Fruit fly (Drosophila melanogaster) Kc167 (cell line): ENCODE results near the gene rempA.

Source experiments
- Myc ChIP-seq: fragments of >200 bp; optimal IDR thresholded peaks from 2 replicates; lab custom pipeline; 2017; ENCODE audit warnings: missing external identifiers
- Sin3A ChIP-seq: fragments of >200 bp; optimal IDR thresholded peaks from 2 replicates; lab custom pipeline; 2018; ENCODE audit warnings: missing external identifiers
- h ChIP-seq: fragments of >200 bp; optimal IDR thresholded peaks from 3 replicates; lab custom pipeline; 2018; ENCODE audit warnings: missing external identifiers
- insv ChIP-seq: fragments of >200 bp; optimal IDR thresholded peaks from 3 replicates; lab custom pipeline; 2018; ENCODE audit warnings: missing external identifiers
- psq ChIP-seq: fragments of >200 bp; optimal IDR thresholded peaks from 2 replicates; lab custom pipeline; 2017; ENCODE audit warnings: missing external identifiers
- ttk ChIP-seq: sonication (Bioruptor generic); optimal IDR thresholded peaks from 2 replicates; lab custom pipeline; 2017; ENCODE audit warnings: missing external identifiers

The rempA gene

DNA sequence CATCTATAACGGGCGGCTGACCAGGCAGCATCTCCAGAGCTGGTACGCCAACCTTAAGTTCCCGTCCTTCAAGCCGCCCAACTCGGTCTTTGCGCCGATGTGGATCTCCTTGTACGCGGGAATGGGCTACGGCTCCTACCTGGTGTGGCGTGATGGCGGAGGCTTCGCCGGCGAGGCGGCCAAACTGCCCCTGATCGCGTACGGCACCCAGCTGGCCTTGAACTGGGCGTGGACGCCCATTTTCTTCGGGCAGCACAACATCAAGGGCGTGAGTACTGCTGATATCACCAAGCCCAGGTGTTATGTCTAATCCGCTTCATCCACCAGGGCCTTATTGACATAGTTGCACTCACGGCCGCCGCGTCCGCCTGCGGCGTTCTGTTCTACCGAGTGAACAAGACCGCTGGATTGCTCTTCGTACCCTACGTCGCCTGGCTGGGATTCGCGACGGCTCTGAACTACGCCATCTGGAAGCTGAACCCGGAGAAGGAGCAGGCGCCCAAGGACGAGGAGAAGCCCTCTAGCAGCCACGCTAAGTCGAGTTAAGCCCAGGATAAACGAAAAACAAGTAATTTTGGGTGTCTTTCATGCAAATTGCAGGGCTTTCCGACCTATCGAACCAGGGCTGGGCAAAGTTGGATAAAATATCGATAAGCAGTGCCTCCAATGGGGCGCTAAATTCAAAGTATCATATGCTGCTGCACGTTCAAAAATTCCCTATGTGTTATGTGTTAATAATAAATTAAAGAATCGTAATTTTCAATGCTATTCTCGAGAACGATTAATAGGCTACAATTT is at the start of gene rempA:
Gene rempA, minus strand, starts transcription at position 541 of the 798 bp plus-strand sequence.
- TF ChIP-seq Myc (lab: Kevin White, UChicago) (no peak), ttk (no peak), insv (lab: Kevin White, UChicago) (no peak), Sin3A (lab: Kevin White, UChicago) (no peak), psq (lab: Kevin White, UChicago) (no peak), h (lab: Kevin White, UChicago) (no peak)

DNA sequence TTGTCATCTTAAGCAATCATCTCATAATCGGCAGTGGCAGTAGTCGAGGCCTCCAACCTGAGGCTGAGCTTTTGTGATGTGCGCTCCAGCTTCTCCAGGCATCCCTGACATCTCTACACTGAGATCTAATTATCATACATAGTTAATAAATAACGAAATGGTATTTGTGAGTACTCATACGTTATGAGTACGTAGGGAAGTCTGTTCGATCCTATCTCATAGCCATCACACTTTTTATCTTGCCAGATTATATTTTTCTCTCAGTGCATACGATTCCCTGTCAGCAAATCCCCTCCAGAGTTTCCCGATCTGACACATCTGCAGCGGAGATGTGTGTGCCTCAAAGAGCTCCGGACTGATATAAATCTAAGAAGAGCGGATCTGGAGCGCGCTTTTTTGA is 49.4 kb upstream of the rempA start:
- TF ChIP-seq psq (lab: Kevin White, UChicago) = no peak

DNA sequence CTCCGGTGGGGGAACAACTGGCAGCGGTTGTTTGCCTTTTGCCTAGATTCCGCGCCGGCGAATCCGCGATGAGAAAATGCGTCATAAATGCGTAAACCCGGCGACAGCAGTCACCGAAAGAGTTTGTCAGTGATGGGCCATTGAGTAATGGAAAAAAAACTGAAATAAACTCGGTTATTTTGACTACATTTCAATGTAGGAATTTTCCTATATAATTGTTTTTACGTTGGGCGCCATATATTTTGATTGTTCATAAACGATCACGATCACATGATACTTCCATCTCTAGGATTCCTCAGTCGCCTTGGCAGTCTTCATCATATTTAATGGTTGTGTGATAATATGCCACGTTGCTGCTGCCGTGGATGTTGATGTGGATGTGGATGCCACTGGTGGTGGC is 48.0 kb upstream of the rempA start:
- TF ChIP-seq Sin3A (lab: Kevin White, UChicago) (no peak), h (lab: Kevin White, UChicago) (no peak), psq (lab: Kevin White, UChicago) (no peak), Myc (lab: Kevin White, UChicago) (no peak), insv (lab: Kevin White, UChicago) (no peak)

DNA sequence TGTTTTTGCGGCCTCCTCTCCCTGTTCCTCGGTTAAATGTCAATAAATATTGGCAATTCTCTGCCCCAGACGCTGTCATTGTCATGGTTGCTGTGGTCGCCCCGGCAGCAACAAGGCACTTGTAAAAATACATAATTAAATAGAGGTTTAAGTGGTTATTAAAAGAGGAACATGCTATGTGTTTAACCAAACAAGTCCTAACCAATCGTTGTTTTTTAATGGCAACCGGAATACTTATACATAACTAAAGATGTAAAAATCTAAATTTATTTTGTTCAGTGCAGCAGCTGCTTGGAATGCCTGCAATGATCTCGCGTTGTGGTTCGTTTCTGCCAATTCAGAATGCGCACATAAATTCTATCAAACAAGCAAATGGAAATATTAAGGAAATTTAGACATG is 46.8 kb upstream of the rempA start:
- TF ChIP-seq Myc (lab: Kevin White, UChicago) = no peak
- no peak for TF ChIP-seq h (lab: Kevin White, UChicago)
- no peak for TF ChIP-seq Sin3A (lab: Kevin White, UChicago)
- no peak for TF ChIP-seq psq (lab: Kevin White, UChicago)
- no peak for TF ChIP-seq insv (lab: Kevin White, UChicago)
- no peak for TF ChIP-seq ttk

DNA sequence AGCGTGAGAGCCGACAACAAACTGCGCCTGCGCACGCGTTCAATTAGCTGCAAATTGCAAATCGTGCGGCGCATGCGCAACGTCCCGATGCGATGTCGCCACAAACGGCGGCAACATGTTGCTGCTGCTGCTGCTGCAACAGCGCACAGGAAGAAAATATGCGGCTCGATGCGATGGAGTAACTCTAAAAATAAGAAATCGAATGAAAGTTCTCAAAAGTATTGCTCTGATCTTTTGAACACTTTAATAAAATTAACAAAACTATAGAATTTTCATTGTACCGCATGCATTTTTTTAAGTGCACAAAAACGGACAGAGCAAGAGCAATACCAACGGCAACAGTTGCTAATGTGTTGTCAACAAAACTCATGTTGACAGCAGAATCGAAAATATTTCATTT is 46.1 kb upstream of the rempA start:
- no peak for TF ChIP-seq Myc (lab: Kevin White, UChicago)
- no peak for TF ChIP-seq Sin3A (lab: Kevin White, UChicago)
- TF ChIP-seq psq (lab: Kevin White, UChicago) = no peak
- no peak for TF ChIP-seq insv (lab: Kevin White, UChicago)
- TF ChIP-seq h (lab: Kevin White, UChicago) = no peak
- no peak for TF ChIP-seq ttk

DNA sequence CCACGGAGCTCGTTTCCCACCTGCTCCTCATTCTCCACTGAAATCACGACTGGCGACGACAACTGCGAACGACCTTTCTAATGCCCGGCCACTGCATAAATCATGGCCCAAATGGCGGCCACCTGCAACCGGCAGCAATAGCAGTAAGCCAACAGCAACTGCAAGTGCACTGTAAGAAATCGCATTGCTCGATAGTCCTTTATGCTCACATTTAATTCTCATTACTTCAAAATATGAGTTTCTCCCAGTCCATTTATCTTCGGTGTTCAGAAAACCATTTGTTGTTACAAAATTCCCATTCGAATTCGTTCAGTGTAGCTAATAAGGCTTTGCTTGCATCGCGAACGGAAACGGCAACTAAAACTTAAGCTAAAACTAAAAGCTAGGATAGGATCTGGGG is 44.0 kb upstream of the rempA start:
- TF ChIP-seq Myc (lab: Kevin White, UChicago) = no peak
- TF ChIP-seq ttk = no peak

DNA sequence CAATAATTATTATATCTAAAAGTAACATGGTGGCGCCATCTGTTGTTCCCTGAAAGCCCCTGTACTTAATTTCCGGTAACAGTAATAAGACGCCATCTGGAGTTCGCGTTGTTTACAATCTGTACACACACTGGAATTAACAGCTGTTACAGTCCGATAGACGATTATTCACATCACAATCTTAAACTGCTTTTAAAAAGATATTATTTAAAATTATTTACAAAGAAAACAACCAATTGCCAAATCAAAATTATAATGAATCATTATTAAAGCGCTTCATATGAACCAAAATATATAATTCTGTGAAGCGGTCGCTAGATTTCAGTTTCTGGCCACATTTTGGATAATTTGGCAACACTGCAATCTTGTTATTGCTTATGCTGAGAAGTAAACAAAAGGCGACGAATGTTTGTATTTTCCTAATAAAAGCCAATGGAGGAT is 42.3 kb upstream of the rempA start, which contains the start of gene CG13689:
Gene CG13689, plus strand, starts transcription at position 375 of the 441 bp plus-strand sequence.
- no peak for TF ChIP-seq psq (lab: Kevin White, UChicago)
- TF ChIP-seq ttk = no peak
- no peak for TF ChIP-seq Sin3A (lab: Kevin White, UChicago)
- no peak for TF ChIP-seq insv (lab: Kevin White, UChicago)
- TF ChIP-seq h (lab: Kevin White, UChicago) = no peak
- no peak for TF ChIP-seq Myc (lab: Kevin White, UChicago)

DNA sequence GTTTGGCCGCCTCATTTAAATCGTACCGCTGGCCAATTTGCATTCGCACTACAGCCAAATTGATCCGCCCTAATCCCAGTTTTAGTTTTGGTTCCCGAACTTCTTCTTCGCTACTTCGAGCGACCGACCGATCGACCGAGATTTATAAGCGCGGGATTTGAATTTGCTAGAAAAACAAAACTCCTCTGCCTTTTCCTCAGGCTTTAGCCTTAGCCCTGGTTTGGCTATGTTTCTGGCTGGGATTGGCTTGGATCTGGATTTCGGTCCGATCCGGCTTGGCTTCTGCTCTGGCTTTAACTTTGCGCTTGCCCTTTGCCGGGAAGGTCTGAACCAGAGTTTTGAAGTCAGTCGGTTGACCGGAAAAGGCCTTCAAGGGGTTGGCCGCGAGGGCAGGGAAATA is 41.7 kb upstream of the rempA start:
- TF ChIP-seq psq (lab: Kevin White, UChicago) = no peak
- no peak for TF ChIP-seq Sin3A (lab: Kevin White, UChicago)
- TF ChIP-seq insv (lab: Kevin White, UChicago) = no peak
- no peak for TF ChIP-seq ttk
- TF ChIP-seq h (lab: Kevin White, UChicago) = no peak
- no peak for TF ChIP-seq Myc (lab: Kevin White, UChicago)

DNA sequence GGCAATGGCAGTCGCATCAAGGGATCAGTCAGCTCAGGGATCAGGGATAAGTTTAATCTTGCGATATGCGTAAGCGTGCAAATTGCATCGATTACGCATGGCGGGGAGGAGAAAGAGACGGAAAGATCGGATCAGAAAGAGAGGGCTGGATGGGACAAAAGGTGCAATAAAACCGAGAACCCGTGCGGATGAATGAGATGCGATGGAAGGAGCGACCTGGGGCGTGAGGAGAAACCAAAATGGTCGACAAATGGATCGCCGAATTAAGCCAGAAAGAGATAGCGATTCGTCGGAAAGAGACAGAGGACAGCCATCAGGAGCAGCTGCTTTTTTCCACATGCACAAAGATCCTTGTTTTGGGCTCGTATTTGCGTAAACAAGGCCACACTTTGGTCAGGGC is 37.7 kb upstream of the rempA start:
- TF ChIP-seq Myc (lab: Kevin White, UChicago) (no peak), psq (lab: Kevin White, UChicago) (no peak), h (lab: Kevin White, UChicago) (no peak), Sin3A (lab: Kevin White, UChicago) (no peak), insv (lab: Kevin White, UChicago) (no peak), ttk (no peak)

DNA sequence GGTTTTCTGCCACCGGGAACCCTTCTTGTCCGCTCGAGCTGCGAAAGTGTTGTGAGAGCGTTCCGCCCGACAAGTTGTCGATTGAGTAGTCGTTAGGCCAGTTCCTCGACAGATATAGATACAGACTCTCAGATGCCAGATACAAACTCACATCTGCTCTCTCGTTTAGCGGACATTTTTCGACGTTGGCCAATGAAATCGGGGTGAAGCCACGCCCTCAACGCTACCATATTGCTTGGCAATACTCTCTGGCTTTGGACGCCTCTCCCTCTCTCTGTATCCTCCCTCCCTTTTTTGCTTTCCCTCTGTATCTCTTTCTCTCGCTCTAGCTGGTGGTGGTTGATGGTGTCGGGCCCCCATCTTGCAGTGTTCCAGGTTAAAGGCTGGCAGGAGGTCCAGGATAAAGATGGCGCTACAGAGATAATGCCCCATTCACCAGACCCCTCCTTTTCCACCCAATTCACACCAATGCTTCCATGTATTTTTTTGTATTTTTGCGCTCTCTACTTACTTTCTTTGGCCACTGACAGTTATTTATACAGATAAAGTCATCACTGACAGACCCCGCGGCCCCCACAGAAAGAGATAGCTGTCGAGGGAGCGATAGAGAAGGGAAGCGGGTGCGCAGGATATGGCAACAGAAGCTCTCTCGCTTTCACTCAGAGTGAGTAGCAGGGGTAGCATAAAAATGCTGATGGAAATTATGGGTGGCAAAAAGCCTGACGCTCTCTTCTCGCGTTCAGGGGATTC is 34.7 kb upstream of the rempA start, which contains the start of gene Gsc:
Gene Gsc, minus strand, starts transcription at position 51 of the 750 bp plus-strand sequence.
- no peak for TF ChIP-seq Myc (lab: Kevin White, UChicago)
- TF ChIP-seq insv (lab: Kevin White, UChicago) = no peak
- TF ChIP-seq Sin3A (lab: Kevin White, UChicago) = no peak
- TF ChIP-seq h (lab: Kevin White, UChicago) = no peak
- TF ChIP-seq ttk = no peak
- TF ChIP-seq psq (lab: Kevin White, UChicago) = no peak

DNA sequence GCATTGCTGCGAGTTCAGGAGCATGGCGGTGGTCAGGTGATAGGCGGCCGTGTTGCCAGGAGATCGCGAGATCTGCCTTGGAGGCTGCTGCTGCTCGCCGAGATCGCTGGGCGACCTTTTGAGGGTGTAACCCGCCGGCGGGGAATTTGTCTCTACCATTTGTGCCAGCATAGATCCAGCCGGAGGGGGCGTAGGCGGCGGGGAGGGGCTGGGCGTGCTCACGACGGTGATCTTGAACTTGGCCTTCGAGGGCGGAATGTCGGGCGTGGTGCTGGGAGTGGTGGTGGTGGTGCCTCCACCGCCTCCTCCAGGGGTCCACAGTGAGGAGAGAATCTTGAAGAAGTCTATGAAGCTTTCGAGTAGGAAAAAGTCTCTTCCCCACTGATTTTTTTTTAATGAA is 33.9 kb upstream of the rempA start:
- TF ChIP-seq Sin3A (lab: Kevin White, UChicago) (no peak), insv (lab: Kevin White, UChicago) (no peak), ttk (no peak), Myc (lab: Kevin White, UChicago) (no peak), psq (lab: Kevin White, UChicago) (no peak), h (lab: Kevin White, UChicago) (no peak)

DNA sequence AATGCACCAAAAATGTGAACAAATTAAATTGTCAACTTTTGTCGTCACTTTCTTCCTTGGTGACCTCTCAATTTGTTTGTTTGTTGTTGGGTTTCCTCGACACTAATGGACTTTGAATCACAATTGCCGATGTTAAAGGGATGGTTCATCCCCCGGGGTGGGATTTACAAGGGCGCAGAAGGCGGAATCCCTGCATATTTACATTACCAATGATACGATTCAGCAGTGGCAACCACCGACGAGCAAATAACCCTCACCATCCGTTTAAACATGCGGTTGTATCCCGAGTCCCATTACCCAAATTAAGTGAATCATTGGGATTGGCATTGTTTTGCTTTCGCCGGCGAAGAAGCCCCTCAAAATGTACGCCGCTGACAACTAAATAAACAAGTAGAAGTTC is 31.4 kb upstream of the rempA start:
- TF ChIP-seq Myc (lab: Kevin White, UChicago) (no peak), h (lab: Kevin White, UChicago) (no peak), insv (lab: Kevin White, UChicago) (no peak), ttk (no peak), psq (lab: Kevin White, UChicago) (no peak), Sin3A (lab: Kevin White, UChicago) (no peak)
